Worm (Caenorhabditis elegans) whole organism, L3 larva: Measurements from ENCODE around the gene elof-1.
"Not testable (repeated sequence)": the region's sequence is repeated elsewhere in the genome, so short reads cannot be mapped to it uniquely, and the experiment has no call there.

Source experiments
- R02D3.7 ChIP-seq: fragments of 150-350 bp; optimal IDR thresholded peaks from 2 replicates; lab custom pipeline; 2014; ENCODE audit warnings: missing biosample characterization, missing genetic modification characterization
- ZK546.5 ChIP-seq: sonication (generic microtip); optimal IDR thresholded peaks from 2 replicates; lab custom pipeline; 2017; ENCODE audit warnings: missing biosample characterization, missing genetic modification characterization
- aly-2 ChIP-seq: fragments of 150-350 bp; optimal IDR thresholded peaks from 2 replicates; lab custom pipeline; 2014; ENCODE audit warnings: missing biosample characterization, missing genetic modification characterization
- ama-1 ChIP-seq: fragments of 150-350 bp; optimal IDR thresholded peaks from 2 replicates; lab custom pipeline; 2018
- ceh-9 ChIP-seq: sonication (generic microtip); optimal IDR thresholded peaks from 2 replicates; lab custom pipeline; 2018; ENCODE audit warnings: missing biosample characterization, missing genetic modification characterization
- egl-27 ChIP-seq: sonication (generic microtip); optimal IDR thresholded peaks from 4 replicates; lab custom pipeline; 2017; ENCODE audit warnings: missing biosample characterization, missing genetic modification reagents, missing genetic modification characterization
- elt-1 ChIP-seq: fragments of 150-350 bp; optimal IDR thresholded peaks from 2 replicates; lab custom pipeline; 2014; ENCODE audit warnings: missing biosample characterization, missing genetic modification characterization
- elt-2 ChIP-seq: sonication (generic microtip); optimal IDR thresholded peaks from 2 replicates; lab custom pipeline; 2016; ENCODE audit warnings: missing genetic modification reagents, mild to moderate bottlenecking, missing genetic modification characterization, missing compliant biosample characterization
- fkh-2 ChIP-seq: fragments of 150-350 bp; optimal IDR thresholded peaks from 2 replicates; lab custom pipeline; 2014; ENCODE audit warnings: missing biosample characterization, missing genetic modification reagents, missing genetic modification characterization
- fos-1 ChIP-seq: fragments of 150-350 bp; optimal IDR thresholded peaks from 2 replicates; lab custom pipeline; 2014; ENCODE audit warnings: missing biosample characterization, missing genetic modification characterization
- hmg-11 ChIP-seq: sonication (generic microtip); optimal IDR thresholded peaks from 2 replicates; lab custom pipeline; 2016; ENCODE audit warnings: missing genetic modification characterization, missing compliant biosample characterization
- jun-1 ChIP-seq: fragments of 150-350 bp; optimal IDR thresholded peaks from 2 replicates; lab custom pipeline; 2014; ENCODE audit warnings: missing biosample characterization, missing genetic modification reagents, missing genetic modification characterization
- lin-39 ChIP-seq: fragments of 150-350 bp; optimal IDR thresholded peaks from 2 replicates; lab custom pipeline; 2018; ENCODE audit warnings: missing biosample characterization, missing genetic modification reagents, missing genetic modification characterization
- lsy-12 ChIP-seq: sonication (generic microtip); optimal IDR thresholded peaks from 2 replicates; lab custom pipeline; 2016; ENCODE audit warnings: mild to moderate bottlenecking, missing genetic modification characterization, missing compliant biosample characterization
- mdl-1 ChIP-seq: fragments of 150-350 bp; optimal IDR thresholded peaks from 2 replicates; lab custom pipeline; 2014; ENCODE audit warnings: missing biosample characterization, missing genetic modification characterization
- mml-1 ChIP-seq: fragments of 150-350 bp; sonication (generic microtip); optimal IDR thresholded peaks from 3 replicates; lab custom pipeline; 2014; ENCODE audit warnings: missing biosample characterization, missing genetic modification characterization
- nfya-1 ChIP-seq: sonication (generic microtip); optimal IDR thresholded peaks from 2 replicates; lab custom pipeline; 2017; ENCODE audit warnings: missing genetic modification characterization, mild to moderate bottlenecking, missing compliant biosample characterization, antibody characterized with exemption, moderate library complexity; ENCODE audit not compliant: insufficient read depth
- nhr-12 ChIP-seq: fragments of 150-350 bp; optimal IDR thresholded peaks from 2 replicates; lab custom pipeline; 2014; ENCODE audit warnings: missing biosample characterization, missing genetic modification characterization
- nhr-23 ChIP-seq: fragments of 150-350 bp; optimal IDR thresholded peaks from 2 replicates; lab custom pipeline; 2014; ENCODE audit warnings: missing biosample characterization, missing genetic modification reagents, missing genetic modification characterization
- nhr-237 ChIP-seq: fragments of 150-350 bp; optimal IDR thresholded peaks from 2 replicates; lab custom pipeline; 2014; ENCODE audit warnings: missing biosample characterization, missing genetic modification characterization
- nhr-25 ChIP-seq: sonication (generic microtip); optimal IDR thresholded peaks from 2 replicates; lab custom pipeline; 2017; ENCODE audit warnings: missing biosample characterization, missing genetic modification characterization
- nhr-43 ChIP-seq: sonication (generic microtip); optimal IDR thresholded peaks from 2 replicates; lab custom pipeline; 2016; ENCODE audit warnings: mild to moderate bottlenecking, missing genetic modification characterization, missing compliant biosample characterization; ENCODE audit not compliant: poor library complexity, severe bottlenecking
- nhr-67 ChIP-seq: fragments of 150-350 bp; optimal IDR thresholded peaks from 2 replicates; lab custom pipeline; 2014; ENCODE audit warnings: missing biosample characterization, missing genetic modification characterization
- nhr-76 ChIP-seq: fragments of 150-350 bp; sonication (generic microtip); optimal IDR thresholded peaks from 5 replicates; lab custom pipeline; 2014; ENCODE audit warnings: missing biosample characterization, missing genetic modification characterization
- pha-4 ChIP-seq: fragments of 150-350 bp; optimal IDR thresholded peaks from 2 replicates; lab custom pipeline; 2014; ENCODE audit warnings: missing biosample characterization, missing genetic modification reagents, missing genetic modification characterization
- pqm-1 ChIP-seq: fragments of 150-350 bp; optimal IDR thresholded peaks from 2 replicates; lab custom pipeline; 2017; ENCODE audit warnings: missing biosample characterization, missing genetic modification characterization, inconsistent platforms
- skn-1 ChIP-seq: fragments of 150-350 bp; optimal IDR thresholded peaks from 2 replicates; lab custom pipeline; 2014; ENCODE audit warnings: missing biosample characterization, missing genetic modification characterization
- snpc-4 ChIP-seq: fragments of 150-350 bp; optimal IDR thresholded peaks from 2 replicates; lab custom pipeline; 2014; ENCODE audit warnings: missing biosample characterization, missing genetic modification characterization
- unc-62 ChIP-seq: fragments of 150-350 bp; sonication (generic microtip); optimal IDR thresholded peaks from 4 replicates; lab custom pipeline; 2014; ENCODE audit warnings: missing biosample characterization, missing genetic modification reagents, missing genetic modification characterization
- zag-1 ChIP-seq: fragments of 150-350 bp; optimal IDR thresholded peaks from 2 replicates; lab custom pipeline; 2014; ENCODE audit warnings: missing biosample characterization, missing genetic modification characterization
- ztf-4 ChIP-seq: fragments of 150-350 bp; optimal IDR thresholded peaks from 2 replicates; lab custom pipeline; 2014; ENCODE audit warnings: missing biosample characterization, missing genetic modification characterization

Gene elof-1

ce11 chrII:14301927-14302326 is 47.6 kb upstream of the elof-1 start, which contains the start of gene ctl-2:
Gene ctl-2 (minus strand): TSS chrII:14302027.
- not testable (repeated sequence) for TF ChIP-seq jun-1 (tag; lab: Kevin White, UChicago); ceh-9; pha-4 (tag; lab: Kevin White, UChicago)

- TF ChIP-seq elt-2, zag-1, ZK546.5 (tag; lab: Kevin White, UChicago): not testable (repeated sequence)
These were observed 43.4 kb upstream of the elof-1 start, which contains the start of gene ctl-1 for ce11 chrII:14306160-14306559. Gene ctl-1 (minus strand): TSS chrII:14306260.

- TF ChIP-seq nhr-237 (tag; lab: Kevin White, UChicago) (no peak), ama-1 (no peak), nhr-76 (tag; lab: Kevin White, UChicago) (no peak), nfya-1 (tag; lab: Kevin White, UChicago) (no peak), nhr-43 (tag; lab: Kevin White, UChicago) (no peak), ceh-9 (no peak), ZK546.5 (tag; lab: Kevin White, UChicago) (no peak), lsy-12 (tag; lab: Kevin White, UChicago) (no peak), egl-27 (tag; lab: Kevin White, UChicago) (no peak), R02D3.7 (tag; lab: Kevin White, UChicago) (no peak), unc-62 (GFP tag; lab: Kevin White, UChicago) (no peak), fkh-2 (tag; lab: Kevin White, UChicago) (no peak), lin-39 (tag; lab: Kevin White, UChicago) (no peak)
These were observed 38.7 kb upstream of the elof-1 start, which contains the start of gene ctl-3 for ce11 chrII:14310729-14311388. Gene ctl-3 (minus strand): TSS chrII:14310779.

- no peak for TF ChIP-seq mdl-1
- TF ChIP-seq hmg-11 (tag; lab: Kevin White, UChicago), result no peak
- TF ChIP-seq skn-1 (tag; lab: Kevin White, UChicago), result peak; percentile 5
- no peak for TF ChIP-seq nhr-67 (tag; lab: Kevin White, UChicago)
- TF ChIP-seq ama-1, result no peak
- TF ChIP-seq fkh-2 (tag; lab: Kevin White, UChicago), result no peak
- peak; percentile 16 for TF ChIP-seq pha-4 (tag; lab: Kevin White, UChicago)
- no peak for TF ChIP-seq R02D3.7 (tag; lab: Kevin White, UChicago)
- TF ChIP-seq, all 47 proteins: peak for 2
These were observed 38.0 kb upstream of the elof-1 start for ce11 chrII:14311537-14311936.

ce11 chrII:14312182-14312581 is 37.4 kb upstream of the elof-1 start:
- TF ChIP-seq fos-1 (tag; lab: Kevin White, UChicago) (no peak), ama-1 (no peak), pha-4 (tag; lab: Kevin White, UChicago) (no peak), nhr-23 (tag; lab: Kevin White, UChicago) (no peak), elt-2 (tag; lab: Kevin White, UChicago) (no peak), ZK546.5 (tag; lab: Kevin White, UChicago) (no peak), snpc-4 (tag; lab: Kevin White, UChicago) (no peak), ceh-9 (no peak), hmg-11 (tag; lab: Kevin White, UChicago) (no peak), lsy-12 (tag; lab: Kevin White, UChicago) (no peak)
- TF ChIP-seq, all 47 proteins: peak for 0

- no peak for TF ChIP-seq fos-1 (tag; lab: Kevin White, UChicago)
- TF ChIP-seq elt-1 (tag; lab: Kevin White, UChicago), result no peak
- no peak for TF ChIP-seq nhr-12 (tag; lab: Kevin White, UChicago)
- no peak for TF ChIP-seq pha-4 (tag; lab: Kevin White, UChicago)
- TF ChIP-seq aly-2 (tag; lab: Kevin White, UChicago), result no peak
- TF ChIP-seq nhr-25, result no peak
- TF ChIP-seq jun-1 (tag; lab: Kevin White, UChicago), result no peak
- TF ChIP-seq pqm-1 (tag; lab: Kevin White, UChicago), result no peak
- no peak for TF ChIP-seq ztf-4 (tag; lab: Kevin White, UChicago)
- TF ChIP-seq nfya-1 (tag; lab: Kevin White, UChicago), result no peak
- TF ChIP-seq mml-1 (tag; lab: Kevin White, UChicago), result no peak
These were observed 31.5 kb upstream of the elof-1 start, which contains the start of gene Y54G11A.14 for ce11 chrII:14318027-14318426. Gene Y54G11A.14 (plus strand): TSS chrII:14318158.
